Worm (Caenorhabditis elegans): ENCODE data around the gene pcp-1.

DNA sequence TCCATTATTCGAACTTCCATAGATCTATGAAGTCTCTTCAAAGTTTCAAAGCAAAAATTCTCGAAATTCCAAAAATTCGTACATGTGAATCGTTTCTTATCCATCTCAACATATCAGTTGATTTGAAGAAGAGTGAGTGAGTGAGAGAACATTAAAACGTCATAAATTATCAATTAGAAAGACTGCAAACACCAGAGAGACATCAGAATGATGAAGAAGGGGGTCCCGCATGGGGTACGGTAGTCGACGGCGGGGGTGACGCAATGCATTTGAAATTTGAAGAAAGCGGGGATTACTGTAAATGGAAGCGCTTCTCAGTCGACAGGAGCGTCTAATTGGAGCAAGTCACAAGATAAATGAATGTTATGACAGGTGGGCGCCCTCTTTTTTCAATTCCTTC lies 31.8 kb downstream of the pcp-1 start:
- TF ChIP-seq unc-62 (GFP tag; optimal IDR thresholded peaks at IDR 0.05 in 1 of 2) (peak in 1 of 2 experiments; percentile 75), unc-62 (tag; optimal IDR thresholded peaks at IDR 0.05) (no peak), ztf-7 (tag; optimal IDR thresholded peaks at IDR 0.05) (no peak), nhr-76 (tag; optimal IDR thresholded peaks at IDR 0.05) (no peak), aly-2 (tag; optimal IDR thresholded peaks at IDR 0.05) (no peak), nhr-28 (tag; optimal IDR thresholded peaks at IDR 0.05) (no peak), nhr-10 (tag; optimal IDR thresholded peaks at IDR 0.05) (no peak), pha-4 (GFP tag; IDR thresholded peaks at IDR 0.05) (no peak), pha-4 (tag; optimal IDR thresholded peaks at IDR 0.05) (no peak), vab-7 (GFP tag; IDR thresholded peaks at IDR 0.05) (no peak), unc-130 (GFP tag; optimal IDR thresholded peaks at IDR 0.05) (no peak), zfp-2 (tag; optimal IDR thresholded peaks at IDR 0.05) (no peak)

All from whole organism, L4 larva.